Worm (Caenorhabditis elegans): ENCODE measurements around the gene Y38E10A.28.

DNA sequence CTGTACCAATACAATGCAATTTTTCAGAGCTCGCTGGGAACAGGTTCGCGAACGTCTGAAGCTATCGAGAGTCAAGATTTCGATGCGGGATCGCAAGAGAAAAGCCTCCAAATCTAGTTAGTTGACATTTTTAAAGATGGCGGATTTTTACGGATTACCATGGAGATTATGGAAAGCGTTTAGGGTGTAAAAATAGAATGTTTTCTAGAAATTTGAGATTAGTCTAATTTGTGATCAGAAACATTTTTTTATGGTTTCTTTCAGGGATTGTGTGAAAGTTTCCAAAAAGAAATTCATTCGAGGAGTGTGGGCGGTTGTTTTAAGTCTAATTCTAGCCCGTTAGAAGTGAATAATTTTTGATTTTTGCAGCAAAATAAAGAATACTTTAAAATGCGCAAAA, 26.3 kb downstream of the Y38E10A.28 start:
- TF ChIP-seq egl-27 (tag; optimal IDR thresholded peaks at IDR 0.05) (no peak), skn-1 (tag; optimal IDR thresholded peaks at IDR 0.05) (no peak), ceh-16 (tag; optimal IDR thresholded peaks at IDR 0.05) (no peak), pha-4 (tag; optimal IDR thresholded peaks at IDR 0.05) (no peak), elt-3 (tag; optimal IDR thresholded peaks at IDR 0.05) (no peak), nhr-11 (tag; optimal IDR thresholded peaks at IDR 0.05) (no peak), nhr-12 (tag; optimal IDR thresholded peaks at IDR 0.05) (no peak)

Measured in whole organism, L3 larva.